Fruit fly (Drosophila melanogaster) whole organism, embryonic: Measurements from ENCODE around the gene CG3604.

ENCODE experiments used
- Asciz ChIP-seq: fragments of 200-800 bp; sonication (Bioruptor generic); optimal IDR thresholded peaks from 2 replicates; lab custom pipeline; 2017; ENCODE audit warnings: missing biosample characterization, mild to moderate bottlenecking, missing genetic modification characterization, missing genetic modification reagents
- Atf-2 ChIP-seq: fragments of 200-800 bp; sonication (Bioruptor generic); optimal IDR thresholded peaks from 2 replicates; lab custom pipeline; 2016; ENCODE audit warnings: missing biosample characterization, missing genetic modification characterization
- Bteb2 ChIP-seq: fragments of 200-800 bp; sonication (Bioruptor generic); optimal IDR thresholded peaks from 2 replicates; lab custom pipeline; 2016; ENCODE audit warnings: missing biosample characterization, missing genetic modification characterization
- CG10543 ChIP-seq: fragments of 200-800 bp; sonication (Bioruptor generic); optimal IDR thresholded peaks from 3 replicates; lab custom pipeline; 2017; ENCODE audit warnings: missing biosample characterization, mild to moderate bottlenecking, missing genetic modification characterization, moderate library complexity
- CG11093 ChIP-seq: fragments of 200-800 bp; sonication (Bioruptor generic); IDR thresholded peaks from 3 replicates; pipeline ENCODE4 v1.3.6; 2022; ENCODE audit warnings: missing biosample characterization, missing genetic modification characterization
- CG11504 ChIP-seq: fragments of 200-800 bp; sonication (Bioruptor generic); optimal IDR thresholded peaks from 3 replicates; lab custom pipeline; 2019; ENCODE audit warnings: missing biosample characterization, mild to moderate bottlenecking, missing genetic modification characterization, moderate library complexity
- CG12104 ChIP-seq: fragments of 200-800 bp; sonication (Bioruptor generic); optimal IDR thresholded peaks from 3 replicates; lab custom pipeline; 2016; ENCODE audit warnings: missing biosample characterization, missing genetic modification characterization
- CG13624 ChIP-seq: fragments of 200-800 bp; sonication (Bioruptor generic); optimal IDR thresholded peaks from 2 replicates; lab custom pipeline; 2016; ENCODE audit warnings: missing biosample characterization, missing genetic modification characterization
- CG14014 ChIP-seq: fragments of 200-800 bp; sonication (Bioruptor generic); IDR thresholded peaks from 2 replicates; pipeline ENCODE4 v1.3.6; 2022; ENCODE audit warnings: missing biosample characterization, missing genetic modification characterization
- CG14710 ChIP-seq: fragments of 200-800 bp; sonication (Bioruptor generic); optimal IDR thresholded peaks from 3 replicates; lab custom pipeline; 2019; ENCODE audit warnings: missing biosample characterization, mild to moderate bottlenecking, missing genetic modification characterization, moderate library complexity
- CG14860 ChIP-seq: fragments of 200-800 bp; sonication (Bioruptor generic); IDR thresholded peaks from 3 replicates; pipeline ENCODE4 v1.3.6; 2022; ENCODE audit warnings: missing biosample characterization, missing genetic modification characterization; ENCODE audit not compliant: partially characterized antibody
- CG17361 ChIP-seq: fragments of 200-800 bp; sonication (Bioruptor generic); IDR thresholded peaks from 3 replicates; pipeline ENCODE4 v1.3.6; 2022; ENCODE audit warnings: missing biosample characterization, missing genetic modification characterization
- CG1792 ChIP-seq: fragments of 200-800 bp; sonication (Bioruptor generic); optimal IDR thresholded peaks from 2 replicates; lab custom pipeline; 2016; ENCODE audit warnings: missing biosample characterization, missing genetic modification characterization
- CG18599 ChIP-seq: fragments of 200-800 bp; sonication (Bioruptor generic); optimal IDR thresholded peaks from 3 replicates; lab custom pipeline; 2017; ENCODE audit warnings: missing biosample characterization, missing genetic modification characterization, mild to moderate bottlenecking, moderate library complexity, missing genetic modification reagents
- CG34224 ChIP-seq: fragments of 200-800 bp; sonication (Bioruptor generic); IDR thresholded peaks from 3 replicates; pipeline ENCODE4 v1.3.6; 2022; ENCODE audit warnings: missing biosample characterization, missing genetic modification characterization; ENCODE audit not compliant: partially characterized antibody
- CG34376 ChIP-seq: fragments of 200-800 bp; sonication (Bioruptor generic); optimal IDR thresholded peaks from 2 replicates; lab custom pipeline; 2018; ENCODE audit warnings: missing biosample characterization, mild to moderate bottlenecking, missing genetic modification characterization
- CG4328 ChIP-seq: fragments of 200-800 bp; sonication (Bioruptor generic); optimal IDR thresholded peaks from 3 replicates; lab custom pipeline; 2017; ENCODE audit warnings: missing biosample characterization, missing genetic modification reagents, missing genetic modification characterization
- CG4854 ChIP-seq: fragments of 200-800 bp; sonication (Bioruptor generic); optimal IDR thresholded peaks from 2 replicates; lab custom pipeline; 2016; ENCODE audit warnings: missing biosample characterization, missing genetic modification characterization, inconsistent platforms
- CG6791 ChIP-seq: fragments of 200-800 bp; sonication (Bioruptor generic); IDR thresholded peaks from 3 replicates; pipeline ENCODE4 v1.3.6; 2022; ENCODE audit warnings: missing biosample characterization, missing genetic modification characterization; ENCODE audit not compliant: partially characterized antibody
- CG8388 ChIP-seq: fragments of 200-800 bp; sonication (Bioruptor generic); optimal IDR thresholded peaks from 2 replicates; lab custom pipeline; 2019; ENCODE audit warnings: missing biosample characterization, mild to moderate bottlenecking, missing genetic modification characterization, moderate library complexity
- CG9215 ChIP-seq: fragments of 200-800 bp; sonication (Bioruptor generic); IDR thresholded peaks from 2 replicates; pipeline ENCODE4 v1.3.6; 2022; ENCODE audit warnings: missing biosample characterization, missing genetic modification characterization
- CHES-1-like ChIP-seq: fragments of 200-800 bp; sonication (Bioruptor generic); optimal IDR thresholded peaks from 2 replicates; lab custom pipeline; 2016; ENCODE audit warnings: missing biosample characterization, missing genetic modification characterization
- Chrac-16 ChIP-seq: fragments of 200-800 bp; sonication (Bioruptor generic); optimal IDR thresholded peaks from 3 replicates; lab custom pipeline; 2016; ENCODE audit warnings: missing biosample characterization, missing genetic modification characterization
- D19A ChIP-seq: fragments of 200-800 bp; optimal IDR thresholded peaks from 3 replicates; lab custom pipeline; 2019; ENCODE audit warnings: missing biosample characterization, mild to moderate bottlenecking, missing genetic modification characterization, moderate library complexity
- Dbx ChIP-seq: fragments of 200-800 bp; sonication (Bioruptor generic); IDR thresholded peaks from 3 replicates; pipeline ENCODE4 v1.3.6; 2022; ENCODE audit warnings: missing biosample characterization, missing genetic modification characterization
- Dp ChIP-seq: fragments of 200-800 bp; sonication (Bioruptor generic); optimal IDR thresholded peaks from 2 replicates; lab custom pipeline; 2018; ENCODE audit warnings: missing biosample characterization, mild to moderate bottlenecking, missing genetic modification characterization, moderate library complexity
- Fer1 ChIP-seq: fragments of 200-800 bp; sonication (Bioruptor generic); optimal IDR thresholded peaks from 2 replicates; lab custom pipeline; 2017; ENCODE audit warnings: missing biosample characterization, mild to moderate bottlenecking, missing genetic modification characterization
- HLHmδ ChIP-seq: fragments of 200-800 bp; sonication (Bioruptor generic); optimal IDR thresholded peaks from 2 replicates; lab custom pipeline; 2018; ENCODE audit warnings: missing biosample characterization, mild to moderate bottlenecking, missing genetic modification characterization, moderate library complexity
- Kr ChIP-seq: fragments of 200-800 bp; sonication (Bioruptor generic); optimal IDR thresholded peaks from 2 replicates; lab custom pipeline; 2017; ENCODE audit warnings: missing biosample characterization, mild to moderate bottlenecking, missing genetic modification characterization
- Neu2 ChIP-seq: fragments of 200-800 bp; sonication (Bioruptor generic); optimal IDR thresholded peaks from 3 replicates; lab custom pipeline; 2016; ENCODE audit warnings: missing biosample characterization, missing genetic modification characterization, borderline replicate concordance
- Nf-YA ChIP-seq: fragments of 200-800 bp; sonication (Bioruptor generic); IDR thresholded peaks from 2 replicates; pipeline ENCODE4 v1.3.6; 2022; ENCODE audit warnings: missing biosample characterization, missing genetic modification characterization
- Trl ChIP-seq, 3 experiments: fragments of >200 bp in 2 of 3; fragments of 200-800 bp in 1 of 3; sonication (Bioruptor generic) in 1 of 3; optimal IDR thresholded peaks; 2 replicates in 1 of 3; 3 replicates in 2 of 3; lab custom pipeline; 2016 to 2017; ENCODE audit warnings: missing biosample characterization in 1 of 3, missing genetic modification characterization in 1 of 3
- aop ChIP-seq: fragments of 200-800 bp; sonication (Bioruptor generic); IDR thresholded peaks from 2 replicates; pipeline ENCODE4 v1.3.6; 2022; ENCODE audit warnings: missing biosample characterization, missing genetic modification characterization
- ase ChIP-seq: fragments of 200-800 bp; sonication (Bioruptor generic); IDR thresholded peaks from 3 replicates; pipeline ENCODE4 v1.3.6; 2022; ENCODE audit warnings: missing biosample characterization, missing genetic modification characterization
- ato ChIP-seq: fragments of 200-800 bp; sonication (Bioruptor generic); IDR thresholded peaks from 2 replicates; pipeline ENCODE4 v1.3.6; 2022; ENCODE audit warnings: missing biosample characterization, missing genetic modification characterization; ENCODE audit not compliant: partially characterized antibody
- bcd ChIP-seq: fragments of 200-800 bp; sonication (Bioruptor generic); optimal IDR thresholded peaks from 2 replicates; lab custom pipeline; 2017; ENCODE audit warnings: missing biosample characterization, mild to moderate bottlenecking, missing genetic modification characterization
- bowl ChIP-seq: fragments of 200-800 bp; sonication (Bioruptor generic); IDR thresholded peaks from 2 replicates; pipeline ENCODE4 v1.3.6; 2022; ENCODE audit warnings: missing biosample characterization, missing genetic modification characterization
- corto ChIP-seq: fragments of 200-800 bp; sonication (Bioruptor generic); optimal IDR thresholded peaks from 2 replicates; lab custom pipeline; 2016; ENCODE audit warnings: missing biosample characterization, mild to moderate bottlenecking, missing genetic modification characterization, moderate library complexity
- dimm ChIP-seq: fragments of 200-800 bp; sonication (Bioruptor generic); IDR thresholded peaks from 2 replicates; pipeline ENCODE4 v1.3.6; 2022; ENCODE audit warnings: missing biosample characterization, missing genetic modification characterization
- dm ChIP-seq: fragments of 200-800 bp; sonication (Bioruptor generic); optimal IDR thresholded peaks from 3 replicates; lab custom pipeline; 2016; ENCODE audit warnings: missing biosample characterization, missing genetic modification characterization
- dysf ChIP-seq: fragments of 200-800 bp; sonication (Bioruptor generic); IDR thresholded peaks from 3 replicates; pipeline ENCODE4 v1.3.6; 2022; ENCODE audit warnings: missing biosample characterization, missing genetic modification characterization
- fru ChIP-seq: fragments of >200 bp; optimal IDR thresholded peaks from 2 replicates; lab custom pipeline; 2017
- fu2 ChIP-seq: fragments of 200-800 bp; sonication (Bioruptor generic); optimal IDR thresholded peaks from 2 replicates; lab custom pipeline; 2016; ENCODE audit warnings: missing biosample characterization, missing genetic modification characterization
- her ChIP-seq: fragments of 200-800 bp; sonication (Bioruptor generic); optimal IDR thresholded peaks from 2 replicates; lab custom pipeline; 2016; ENCODE audit warnings: missing biosample characterization, missing genetic modification characterization
- jigr1 ChIP-seq: fragments of 200-800 bp; sonication (Bioruptor generic); IDR thresholded peaks from 3 replicates; pipeline ENCODE4 v1.3.6; 2022; ENCODE audit warnings: missing biosample characterization, missing genetic modification characterization
- oc ChIP-seq: fragments of 200-800 bp; sonication (Bioruptor generic); optimal IDR thresholded peaks from 2 replicates; lab custom pipeline; 2018; ENCODE audit warnings: missing biosample characterization, mild to moderate bottlenecking, missing genetic modification characterization, moderate library complexity
- pzg ChIP-seq: fragments of 200-800 bp; sonication (Bioruptor generic); optimal IDR thresholded peaks from 3 replicates; lab custom pipeline; 2018; ENCODE audit warnings: missing biosample characterization, mild to moderate bottlenecking, missing genetic modification characterization, moderate library complexity
- slp2 ChIP-seq: fragments of 200-800 bp; sonication (Bioruptor generic); optimal IDR thresholded peaks from 2 replicates; lab custom pipeline; 2016; ENCODE audit warnings: missing biosample characterization, missing genetic modification characterization
- unc-4 ChIP-seq: fragments of 200-800 bp; sonication (Bioruptor generic); IDR thresholded peaks from 2 replicates; pipeline ENCODE4 v1.3.6; 2022; ENCODE audit warnings: missing biosample characterization, missing genetic modification characterization; ENCODE audit not compliant: partially characterized antibody
- usp ChIP-seq: fragments of >200 bp; optimal IDR thresholded peaks from 2 replicates; lab custom pipeline; 2017; ENCODE audit warnings: missing biosample characterization, missing genetic modification characterization

Gene CG3604

DNA sequence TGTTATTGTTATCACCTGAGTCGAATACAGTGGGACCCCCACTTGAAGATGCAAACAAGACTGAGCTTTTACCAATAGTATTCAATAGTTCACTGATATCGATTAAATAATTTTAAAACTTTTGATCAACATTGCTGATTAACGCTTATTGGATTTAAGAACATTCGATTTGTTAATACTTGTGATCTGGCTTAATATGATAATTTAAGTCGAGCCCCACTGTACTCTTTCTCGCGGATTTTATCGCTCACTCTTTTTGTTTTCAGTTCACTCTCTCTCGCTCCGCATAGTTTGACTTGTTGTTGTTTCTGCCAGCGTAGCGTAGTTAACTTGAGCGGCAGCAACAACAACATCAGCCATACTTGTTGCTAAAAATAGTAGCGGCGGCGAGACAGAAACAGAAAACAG, 42.0 kb downstream of the CG3604 start (continued):
- TF ChIP-seq CG4328 (GFP tag; lab: Kevin White, UChicago) (peak; percentile 98), ase (GFP tag; lab: Robert Waterston, UW) (peak; percentile 97), Asciz (peak; percentile 98), Atf-2 (GFP tag; lab: Kevin White, UChicago) (peak; percentile 97), bowl (peak; percentile 95), bcd (GFP tag; lab: Kevin White, UChicago) (peak; percentile 98), CG18599 (GFP tag; lab: Kevin White, UChicago) (peak; percentile 99), unc-4 (peak; percentile 31; the same call in 1 of the 2 replicates), jigr1 (GFP tag; lab: Robert Waterston, UW) (peak; percentile 93), oc (tag; lab: Kevin White, UChicago) (peak; percentile 98), Trl (optimal IDR thresholded peaks at IDR 0.05; lab: Kevin White, UChicago) (peak; percentile 78 to 89), Trl (GFP tag; optimal IDR thresholded peaks at IDR 0.05; lab: Kevin White, UChicago) (peak; percentile 98), CG14860 (GFP tag; lab: Robert Waterston, UW) (no peak), Nf-YA (peak; percentile 96), Neu2 (GFP tag; lab: Kevin White, UChicago) (peak; percentile 88), CG1792 (peak; percentile 96), her (GFP tag; lab: Kevin White, UChicago) (peak; percentile 97), CG17361 (GFP tag; lab: Robert Waterston, UW) (peak; percentile 98), Kr (GFP tag; lab: Kevin White, UChicago) (peak; percentile 80), Chrac-16 (GFP tag; lab: Kevin White, UChicago) (peak; percentile 98), CG12104 (peak; percentile 96), CG8388 (GFP tag; lab: Kevin White, UChicago) (peak; percentile 99), CG10543 (GFP tag; lab: Kevin White, UChicago) (peak; percentile 99), CG4854 (GFP tag; lab: Kevin White, UChicago) (peak; percentile 97), CG11504 (tag; lab: Kevin White, UChicago) (peak; percentile 97), CG14710 (tag; lab: Kevin White, UChicago) (peak; percentile 97), CG34224 (GFP tag; lab: Robert Waterston, UW) (no peak), D19A (tag; lab: Kevin White, UChicago) (peak; percentile 96), Fer1 (GFP tag; lab: Kevin White, UChicago) (peak; percentile 99), pzg (GFP tag; lab: Kevin White, UChicago) (peak; percentile 34), usp (GFP tag; lab: Kevin White, UChicago) (no peak), ato (GFP tag; lab: Robert Waterston, UW) (no peak), CG11093 (GFP tag; lab: Robert Waterston, UW) (peak; percentile 96), CG13624 (GFP tag; lab: Kevin White, UChicago) (peak; percentile 99), corto (peak; percentile 98), CHES-1-like (GFP tag; lab: Kevin White, UChicago) (peak; percentile 98), CG34376 (GFP tag; lab: Kevin White, UChicago) (peak; percentile 99), fru (no peak), CG6791 (GFP tag; lab: Robert Waterston, UW) (no peak), HLHmδ (GFP tag; lab: Kevin White, UChicago) (no peak), Bteb2 (peak; percentile 97), Dp (GFP tag; lab: Kevin White, UChicago) (peak; percentile 30), CG9215 (GFP tag; lab: Robert Waterston, UW) (peak; percentile 97), aop (GFP tag; lab: Robert Waterston, UW) (peak; percentile 87), dimm (GFP tag; lab: Robert Waterston, UW) (peak; percentile 95), Dbx (GFP tag; lab: Robert Waterston, UW) (peak; percentile 98), CG14014 (peak; percentile 98), slp2 (GFP tag; lab: Kevin White, UChicago) (peak; percentile 97), fu2 (GFP tag; lab: Kevin White, UChicago) (peak; percentile 98), dm (peak; percentile 96), dysf (GFP tag; lab: Robert Waterston, UW) (peak; percentile 99)
